Worm (Caenorhabditis elegans): ENCODE data around the gene lgc-58.

The lgc-58 gene

ce11 chrX:6122026-6122425 lies 46.7 kb downstream of the lgc-58 start, which contains the start of gene nnt-1:
Gene nnt-1, plus strand, starts transcription at chrX:6122311.
- no peak for TF ChIP-seq pes-1 (GFP tag; IDR thresholded peaks at IDR 0.05)
- TF ChIP-seq F13C5.2 (tag; optimal IDR thresholded peaks at IDR 0.05), result no peak
- no peak for TF ChIP-seq scrt-1 (GFP tag; IDR thresholded peaks at IDR 0.05)
- no peak for TF ChIP-seq sea-1 (GFP tag; conservative IDR thresholded peaks at IDR 0.05)
- no peak for TF ChIP-seq B0310.2 (tag; optimal IDR thresholded peaks at IDR 0.05)
- TF ChIP-seq hmg-4 (GFP tag; optimal IDR thresholded peaks at IDR 0.05), result no peak
- TF ChIP-seq hmbx-1 (tag; optimal IDR thresholded peaks at IDR 0.05), result no peak
- TF ChIP-seq flt-1 (GFP tag; IDR thresholded peaks at IDR 0.05), result no peak

ce11 chrX:6128225-6128686 lies 52.9 kb downstream of the lgc-58 start, which contains the start of gene C15H9.9:
Gene C15H9.9, minus strand, starts transcription at chrX:6128275.
- peak; percentile 37 for TF ChIP-seq F13C5.2 (tag; optimal IDR thresholded peaks at IDR 0.05)
- no peak for TF ChIP-seq tbx-11 (GFP tag; IDR thresholded peaks at IDR 0.05)

- TF ChIP-seq hnd-1 (tag; optimal IDR thresholded peaks at IDR 0.05), result no peak
- TF ChIP-seq tra-4 (tag; optimal IDR thresholded peaks at IDR 0.05), result no peak
- TF ChIP-seq hmg-4 (GFP tag; optimal IDR thresholded peaks at IDR 0.05), result no peak
- no peak for TF ChIP-seq scrt-1 (GFP tag; IDR thresholded peaks at IDR 0.05)
Observed at ce11 chrX:6128773-6129172, 53.5 kb downstream of the lgc-58 start.

ce11 chrX:6129277-6129676 lies 54.0 kb downstream of the lgc-58 start:
- TF ChIP-seq flt-1 (GFP tag; IDR thresholded peaks at IDR 0.05), result no peak
- TF ChIP-seq tbx-11 (GFP tag; IDR thresholded peaks at IDR 0.05), result no peak
- TF ChIP-seq aly-1 (tag; optimal IDR thresholded peaks at IDR 0.05), result no peak
- no peak for TF ChIP-seq hmg-4 (GFP tag; optimal IDR thresholded peaks at IDR 0.05)
- TF ChIP-seq tra-4 (tag; optimal IDR thresholded peaks at IDR 0.05), result no peak
- TF ChIP-seq ama-1 (optimal IDR thresholded peaks at IDR 0.05), result no peak
- TF ChIP-seq sea-1 (GFP tag; conservative IDR thresholded peaks at IDR 0.05), result no peak
- TF ChIP-seq hnd-1 (tag; optimal IDR thresholded peaks at IDR 0.05), result no peak
- no peak for TF ChIP-seq tbx-37 (GFP tag; conservative IDR thresholded peaks at IDR 0.05)
- no peak for TF ChIP-seq F13C5.2 (tag; optimal IDR thresholded peaks at IDR 0.05)
- TF ChIP-seq ceh-13 (GFP tag; optimal IDR thresholded peaks at IDR 0.05), result no peak
